Worm (Caenorhabditis elegans) whole organism, midembryonic: Measurements from ENCODE around the gene F49F1.17.

ENCODE experiments used
- T22C8.4 ChIP-seq: fragments of 200-800 bp; sonication (Bioruptor generic); IDR thresholded peaks from 2 replicates; pipeline ENCODE4 v1.3.6; 2022; ENCODE audit warnings: missing genetic modification characterization, missing compliant biosample characterization
- cog-1 ChIP-seq: sonication (generic microtip); optimal IDR thresholded peaks from 2 replicates; lab custom pipeline; 2016; ENCODE audit warnings: missing genetic modification characterization, missing compliant biosample characterization
- flt-1 ChIP-seq: fragments of 200-800 bp; sonication (Bioruptor generic); IDR thresholded peaks from 2 replicates; pipeline ENCODE4 v1.3.6; 2022; ENCODE audit warnings: missing genetic modification characterization, missing compliant biosample characterization
- med-1 ChIP-seq: sonication (generic microtip); optimal IDR thresholded peaks from 2 replicates; lab custom pipeline; 2017; ENCODE audit warnings: missing genetic modification characterization, mild to moderate bottlenecking, missing compliant biosample characterization, antibody characterized with exemption, missing genetic modification reagents; ENCODE audit not compliant: insufficient read depth
- ref-1 ChIP-seq: fragments of 200-800 bp; sonication (Bioruptor generic); conservative IDR thresholded peaks from 2 replicates; pipeline ENCODE4 v1.3.6; 2022; ENCODE audit warnings: missing genetic modification reagents, missing genetic modification characterization, missing compliant biosample characterization
- tab-1 ChIP-seq: fragments of 200-800 bp; sonication (Bioruptor generic); IDR thresholded peaks from 2 replicates; pipeline ENCODE4 v1.3.6; 2022; ENCODE audit warnings: missing genetic modification characterization, missing compliant biosample characterization
- ztf-23 ChIP-seq: fragments of 200-800 bp; sonication (Bioruptor generic); IDR thresholded peaks from 2 replicates; pipeline ENCODE4 v1.3.6; 2022; ENCODE audit warnings: missing genetic modification reagents, missing genetic modification characterization, missing compliant biosample characterization
- ztf-29 ChIP-seq: fragments of 200-800 bp; sonication (Bioruptor generic); IDR thresholded peaks from 2 replicates; pipeline ENCODE4 v1.3.6; 2022; ENCODE audit warnings: missing genetic modification reagents, missing genetic modification characterization, missing compliant biosample characterization

- TF ChIP-seq T22C8.4 (GFP tag; lab: Robert Waterston, UW) (no peak), flt-1 (GFP tag; lab: Robert Waterston, UW) (no peak), ztf-29 (GFP tag; lab: Robert Waterston, UW) (no peak), ztf-23 (GFP tag; lab: Robert Waterston, UW) (no peak), med-1 (GFP tag; lab: Kevin White, UChicago) (no peak), tab-1 (GFP tag; lab: Robert Waterston, UW) (no peak), cog-1 (tag; lab: Kevin White, UChicago) (no peak), ref-1 (no peak)
Measured at ce11 chrIV:4123083-4123482, 12.6 kb downstream of the F49F1.17 start, which contains the start of gene mul-1.
